Worm (Caenorhabditis elegans) whole organism, L1 larva: ENCODE results near the gene seu-1.

ENCODE experiments used
- hlh-4 ChIP-seq: sonication (generic microtip); optimal IDR thresholded peaks from 2 replicates; lab custom pipeline; 2016; ENCODE audit warnings: mild to moderate bottlenecking, missing genetic modification characterization, missing compliant biosample characterization
- rnt-1 ChIP-seq: sonication (generic microtip); optimal IDR thresholded peaks from 2 replicates; lab custom pipeline; 2016; ENCODE audit warnings: mild to moderate bottlenecking, missing genetic modification characterization, moderate library complexity, missing compliant biosample characterization
- sptf-1 ChIP-seq: fragments of 150-350 bp; optimal IDR thresholded peaks from 2 replicates; lab custom pipeline; 2014; ENCODE audit warnings: missing biosample characterization, missing genetic modification characterization

ce11 chrIV:6342876-6343275 is 13.4 kb downstream of the seu-1 start, which contains the start of gene Y73B6BL.14:
- TF ChIP-seq rnt-1 (tag; lab: Kevin White, UChicago) (no peak), hlh-4 (tag; lab: Kevin White, UChicago) (no peak), sptf-1 (tag; lab: Kevin White, UChicago) (no peak)
